Fruit fly (Drosophila melanogaster) whole organism, embryonic: ENCODE data around the gene nompC.
A peak's percentile ranks its signal among the peaks of the same experiment; 100 is the strongest.

Experiments used
- Bgb ChIP-seq: fragments of 200-800 bp; sonication (Bioruptor generic); IDR thresholded peaks from 2 replicates; pipeline ENCODE4 v1.3.6; 2022; ENCODE audit warnings: missing biosample characterization, missing genetic modification characterization; ENCODE audit not compliant: partially characterized antibody
- CG2712 ChIP-seq: fragments of 200-800 bp; optimal IDR thresholded peaks from 3 replicates; lab custom pipeline; 2019; ENCODE audit warnings: missing biosample characterization, mild to moderate bottlenecking, missing genetic modification characterization, moderate library complexity
- CG4424 ChIP-seq: fragments of 200-800 bp; sonication (Bioruptor generic); optimal IDR thresholded peaks from 3 replicates; lab custom pipeline; 2016; ENCODE audit warnings: missing biosample characterization, missing genetic modification characterization
- CG7745 ChIP-seq: fragments of 200-800 bp; sonication (Bioruptor generic); optimal IDR thresholded peaks from 2 replicates; lab custom pipeline; 2018; ENCODE audit warnings: missing biosample characterization, mild to moderate bottlenecking, missing genetic modification characterization, moderate library complexity
- Fer1 ChIP-seq: fragments of 200-800 bp; sonication (Bioruptor generic); optimal IDR thresholded peaks from 2 replicates; lab custom pipeline; 2017; ENCODE audit warnings: missing biosample characterization, mild to moderate bottlenecking, missing genetic modification characterization
- Hand ChIP-seq: fragments of 200-800 bp; sonication (Bioruptor generic); optimal IDR thresholded peaks from 2 replicates; lab custom pipeline; 2017; ENCODE audit warnings: mild to moderate bottlenecking, missing biosample characterization, missing genetic modification reagents, missing genetic modification characterization
- Hsf ChIP-seq: fragments of 200-800 bp; sonication (Bioruptor generic); optimal IDR thresholded peaks from 3 replicates; lab custom pipeline; 2016; ENCODE audit warnings: missing biosample characterization, missing genetic modification characterization
- MESR4 ChIP-seq: fragments of 200-800 bp; sonication (Bioruptor generic); optimal IDR thresholded peaks from 2 replicates; lab custom pipeline; 2018; ENCODE audit warnings: missing biosample characterization, mild to moderate bottlenecking, missing genetic modification characterization, moderate library complexity
- Mes4 ChIP-seq: fragments of 200-800 bp; sonication (Bioruptor generic); optimal IDR thresholded peaks from 2 replicates; lab custom pipeline; 2016; ENCODE audit warnings: missing biosample characterization, missing genetic modification characterization
- fu2 ChIP-seq: fragments of 200-800 bp; sonication (Bioruptor generic); optimal IDR thresholded peaks from 2 replicates; lab custom pipeline; 2016; ENCODE audit warnings: missing biosample characterization, missing genetic modification characterization
- nerfin-1 ChIP-seq: fragments of 200-800 bp; sonication (Bioruptor generic); optimal IDR thresholded peaks from 3 replicates; lab custom pipeline; 2019; ENCODE audit warnings: missing biosample characterization, mild to moderate bottlenecking, missing genetic modification characterization, moderate library complexity

DNA sequence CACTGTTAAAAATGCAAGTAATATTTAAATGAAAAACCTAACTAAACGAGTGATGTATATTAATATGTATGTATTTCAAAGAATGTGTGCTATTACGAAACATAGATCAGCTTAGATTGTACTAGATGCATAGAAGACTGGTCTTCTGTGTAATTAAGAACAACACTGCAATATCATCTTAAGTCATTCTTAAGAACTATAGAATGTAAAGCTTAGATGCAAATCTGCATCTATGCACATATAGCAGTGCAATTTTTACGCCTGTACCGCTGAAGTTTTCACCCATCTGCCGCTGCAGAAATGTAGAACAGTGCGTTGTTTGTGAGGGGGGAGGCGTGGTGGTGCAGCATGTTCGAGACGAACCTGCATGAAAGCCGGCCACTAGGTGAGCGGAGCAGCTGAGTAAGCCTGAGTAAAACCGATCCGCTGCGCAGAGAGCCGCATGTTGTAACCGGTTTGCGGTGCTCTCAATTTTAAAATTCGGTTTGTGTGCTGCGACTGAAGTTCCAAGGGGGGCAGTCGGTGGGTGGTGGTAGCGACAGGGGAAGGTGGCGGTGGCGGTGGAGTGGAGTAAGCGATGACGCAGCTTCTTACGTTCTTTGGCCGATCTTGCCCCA is 49.2 kb upstream of the nompC start:
- TF ChIP-seq Bgb (GFP tag; lab: Robert Waterston, UW): peak; percentile 26; the same call in 1 of the 2 replicates
- TF ChIP-seq Hand (GFP tag; lab: Kevin White, UChicago): no peak
- TF ChIP-seq Fer1 (GFP tag; lab: Kevin White, UChicago): no peak
- no peak for TF ChIP-seq nerfin-1 (tag; lab: Kevin White, UChicago)
- no peak for TF ChIP-seq Mes4 (GFP tag; lab: Kevin White, UChicago)
- no peak for TF ChIP-seq MESR4 (GFP tag; lab: Kevin White, UChicago)
- TF ChIP-seq CG2712 (tag; lab: Kevin White, UChicago): peak; percentile 66
- TF ChIP-seq CG7745 (tag; lab: Kevin White, UChicago): no peak
- no peak for TF ChIP-seq fu2 (GFP tag; lab: Kevin White, UChicago)
- peak; percentile 53 for TF ChIP-seq CG4424 (GFP tag; lab: Kevin White, UChicago)
- no peak for TF ChIP-seq Hsf
